Fruit fly (Drosophila melanogaster) whole organism, wandering third instar larva: ENCODE results near the gene Stt3A.

ENCODE experiments used
- Dif ChIP-seq: fragments of 200-275, 200-300 bp; sonication (Bioruptor generic); optimal IDR thresholded peaks from 2 replicates; lab custom pipeline; 2018; ENCODE audit warnings: missing biosample characterization, missing genetic modification characterization; ENCODE audit not compliant: partially characterized antibody
- Myc ChIP-seq: fragments of >200 bp; optimal IDR thresholded peaks from 2 replicates; lab custom pipeline; 2017
- Sp1 ChIP-seq: fragments of 200-800 bp; sonication (Bioruptor generic); optimal IDR thresholded peaks from 3 replicates; lab custom pipeline; 2019; ENCODE audit warnings: missing biosample characterization, mild to moderate bottlenecking, missing genetic modification characterization, moderate library complexity
- Vsx2 ChIP-seq: fragments of 200-300, 225-300 bp; sonication (Bioruptor generic); optimal IDR thresholded peaks from 2 replicates; lab custom pipeline; 2018; ENCODE audit warnings: missing biosample characterization, missing genetic modification characterization; ENCODE audit not compliant: partially characterized antibody
- dmrt93B ChIP-seq: fragments of 200-800 bp; sonication (Bioruptor generic); optimal IDR thresholded peaks from 2 replicates; lab custom pipeline; 2018; ENCODE audit warnings: missing biosample characterization, mild to moderate bottlenecking, missing genetic modification characterization
- fru ChIP-seq: fragments of 200-800 bp; sonication (Bioruptor generic); optimal IDR thresholded peaks from 3 replicates; lab custom pipeline; 2016; ENCODE audit warnings: missing biosample characterization, mild to moderate bottlenecking, missing genetic modification characterization
- jim ChIP-seq: fragments of 175-275, 200-325 bp; sonication (Bioruptor generic); optimal IDR thresholded peaks from 2 replicates; lab custom pipeline; 2016; ENCODE audit warnings: missing biosample characterization, mild to moderate bottlenecking, missing genetic modification characterization
- pan ChIP-seq: fragments of >200 bp; optimal IDR thresholded peaks from 2 replicates; lab custom pipeline; 2017
- psq ChIP-seq: fragments of 200-800 bp; sonication (Bioruptor generic); optimal IDR thresholded peaks from 3 replicates; lab custom pipeline; 2017; ENCODE audit warnings: missing biosample characterization, mild to moderate bottlenecking, missing genetic modification characterization, moderate library complexity

- no peak for TF ChIP-seq pan (lab: Kevin White, UChicago)
- no peak for TF ChIP-seq Vsx2 (GFP tag; lab: Kevin White, UChicago)
- no peak for TF ChIP-seq psq
- no peak for TF ChIP-seq Dif (GFP tag; lab: Kevin White, UChicago)
- no peak for TF ChIP-seq fru (GFP tag; lab: Kevin White, UChicago)
- no peak for TF ChIP-seq Myc (lab: Kevin White, UChicago)
- TF ChIP-seq dmrt93B = no peak
- no peak for TF ChIP-seq jim (GFP tag; lab: Kevin White, UChicago)
- TF ChIP-seq Sp1 (GFP tag; lab: Kevin White, UChicago) = no peak
Measured at dm6 chrX:21083246-21083645, 29.5 kb upstream of the Stt3A start.
